Worm (Caenorhabditis elegans) whole organism, L1 larva: ENCODE measurements around the gene K10H10.7.

Experiments
- ama-1 ChIP-seq: fragments of 150-350 bp; optimal IDR thresholded peaks from 2 replicates; lab custom pipeline; 2014
- ceh-82 ChIP-seq, 3 experiments: fragments of 150-350 bp in 1 of 3; sonication (generic microtip) in 2 of 3; optimal IDR thresholded peaks; 2 replicates each; lab custom pipeline; 2014 to 2017; ENCODE audit warnings: missing biosample characterization in 3 of 3, missing genetic modification characterization in 3 of 3
- dpl-1 ChIP-seq, 3 experiments: fragments of 150-350 bp in 2 of 3; sonication (generic microtip) in 1 of 3; optimal IDR thresholded peaks; 2 replicates each; lab custom pipeline; 2014 to 2017; ENCODE audit warnings: missing biosample characterization in 3 of 3, missing genetic modification characterization in 3 of 3, missing genetic modification reagents in 3 of 3
- fkh-10 ChIP-seq: sonication (generic microtip); optimal IDR thresholded peaks from 2 replicates; lab custom pipeline; 2017; ENCODE audit warnings: missing biosample characterization, missing genetic modification reagents, missing genetic modification characterization
- lin-15B ChIP-seq: fragments of 150-350 bp; sonication (generic microtip); optimal IDR thresholded peaks from 3 replicates; lab custom pipeline; 2014; ENCODE audit warnings: missing biosample characterization, missing genetic modification characterization
- lsy-2 ChIP-seq, 2 experiments: fragments of 150-350 bp; optimal IDR thresholded peaks; 2 replicates each; lab custom pipeline; 2014; ENCODE audit warnings: missing biosample characterization in 2 of 2, missing genetic modification characterization in 2 of 2
- nhr-12 ChIP-seq: sonication (generic microtip); optimal IDR thresholded peaks from 2 replicates; lab custom pipeline; 2017; ENCODE audit warnings: missing biosample characterization, missing genetic modification characterization
- nhr-90 ChIP-seq: sonication (generic microtip); optimal IDR thresholded peaks from 2 replicates; lab custom pipeline; 2016; ENCODE audit warnings: mild to moderate bottlenecking, missing genetic modification characterization, missing compliant biosample characterization; ENCODE audit not compliant: poor library complexity
- pqm-1 ChIP-seq: sonication (generic microtip); optimal IDR thresholded peaks from 3 replicates; lab custom pipeline; 2017; ENCODE audit warnings: missing biosample characterization, missing genetic modification characterization
- snu-23 ChIP-seq: sonication (generic microtip); optimal IDR thresholded peaks from 2 replicates; lab custom pipeline; 2016; ENCODE audit warnings: missing genetic modification characterization, missing compliant biosample characterization
- unc-62 ChIP-seq: fragments of 150-350 bp; optimal IDR thresholded peaks from 2 replicates; lab custom pipeline; 2014; ENCODE audit warnings: missing biosample characterization, missing genetic modification reagents, missing genetic modification characterization
- ztf-4 ChIP-seq: fragments of 150-350 bp; optimal IDR thresholded peaks from 2 replicates; lab custom pipeline; 2014; ENCODE audit warnings: missing biosample characterization, missing genetic modification characterization

- no peak for TF ChIP-seq pqm-1 (tag; lab: Kevin White, UChicago)
- no peak for TF ChIP-seq nhr-90 (tag; lab: Kevin White, UChicago)
- no peak for TF ChIP-seq dpl-1 (GFP tag; optimal IDR thresholded peaks at IDR 0.05; lab: Kevin White, UChicago)
- TF ChIP-seq lsy-2 (tag; optimal IDR thresholded peaks at IDR 0.05; lab: Kevin White, UChicago) = no peak
- TF ChIP-seq ztf-4 (tag; lab: Kevin White, UChicago) = no peak
- TF ChIP-seq nhr-12 (tag; lab: Kevin White, UChicago) = no peak
- TF ChIP-seq ama-1 (lab: Kevin White, UChicago) = no peak
- no peak for TF ChIP-seq ceh-82 (tag; optimal IDR thresholded peaks at IDR 0.05; lab: Kevin White, UChicago)
- TF ChIP-seq unc-62 (GFP tag; lab: Kevin White, UChicago) = no peak
- TF ChIP-seq snu-23 (GFP tag; lab: Kevin White, UChicago) = no peak
- no peak for TF ChIP-seq lin-15B (tag; lab: Kevin White, UChicago)
- no peak for TF ChIP-seq fkh-10 (GFP tag; lab: Kevin White, UChicago)
Measured at ce11 chrII:14506245-14506644, 1.2 kb downstream of the K10H10.7 start, which contains the start of gene K10H10.12.
